Fruit fly (Drosophila melanogaster): Measurements from ENCODE around the gene CG13362.

CG13362 gene

dm6 chrX:711852-712251, 39.2 kb downstream of the CG13362 start (continued):
- TF ChIP-seq Abd-B (GFP tag; optimal IDR thresholded peaks at IDR 0.05) (no peak), Mes4 (GFP tag; optimal IDR thresholded peaks at IDR 0.05) (no peak), CG1024 (GFP tag; IDR thresholded peaks at IDR 0.05) (no peak), lov (optimal IDR thresholded peaks at IDR 0.05) (no peak), lov (GFP tag; IDR thresholded peaks at IDR 0.05) (no peak), kay (GFP tag; optimal IDR thresholded peaks at IDR 0.05) (no peak), CG17912 (GFP tag; optimal IDR thresholded peaks at IDR 0.05) (no peak), eyg (GFP tag; optimal IDR thresholded peaks at IDR 0.05) (no peak), Myb (GFP tag; optimal IDR thresholded peaks at IDR 0.05) (no peak), Sin3A (optimal IDR thresholded peaks at IDR 0.05) (no peak), CG6654 (GFP tag; optimal IDR thresholded peaks at IDR 0.05) (no peak), CG17829 (tag; optimal IDR thresholded peaks at IDR 0.05) (peak; percentile 16), NfI (GFP tag; optimal IDR thresholded peaks at IDR 0.05) (no peak), wdn (GFP tag; IDR thresholded peaks at IDR 0.05) (no peak), dimm (GFP tag; IDR thresholded peaks at IDR 0.05) (no peak), CG13624 (GFP tag; optimal IDR thresholded peaks at IDR 0.05) (no peak), Bteb2 (GFP tag; optimal IDR thresholded peaks at IDR 0.05) (no peak), gsb-n (tag; optimal IDR thresholded peaks at IDR 0.05) (peak; percentile 3), Trl (optimal IDR thresholded peaks at IDR 0.05) (no peak), Trl (GFP tag; optimal IDR thresholded peaks at IDR 0.05) (no peak), tx (GFP tag; optimal IDR thresholded peaks at IDR 0.05) (no peak), al (GFP tag; IDR thresholded peaks at IDR 0.05) (no peak), Hmr (GFP tag; optimal IDR thresholded peaks at IDR 0.05) (no peak), Dad (GFP tag; optimal IDR thresholded peaks at IDR 0.05) (no peak), HLHmδ (GFP tag; optimal IDR thresholded peaks at IDR 0.05) (no peak), Bgb (GFP tag; IDR thresholded peaks at IDR 0.05; ENCODE audit: partially characterized antibody) (no peak), D19A (tag; optimal IDR thresholded peaks at IDR 0.05) (peak; percentile 62), pfk (GFP tag; optimal IDR thresholded peaks at IDR 0.05) (no peak), CG8089 (GFP tag; optimal IDR thresholded peaks at IDR 0.05) (no peak), CG17186 (GFP tag; optimal IDR thresholded peaks at IDR 0.05) (no peak), CG6813 (GFP tag; optimal IDR thresholded peaks at IDR 0.05) (no peak), oc (tag; optimal IDR thresholded peaks at IDR 0.05) (no peak), CG13123 (GFP tag; optimal IDR thresholded peaks at IDR 0.05) (no peak), bsh (GFP tag; optimal IDR thresholded peaks at IDR 0.05) (peak; percentile 57 to 70), CG42726 (GFP tag; IDR thresholded peaks at IDR 0.05; ENCODE audit: partially characterized antibody) (no peak), bcd (GFP tag; optimal IDR thresholded peaks at IDR 0.05) (no peak), exex (tag; optimal IDR thresholded peaks at IDR 0.05) (no peak), CG12104 (GFP tag; optimal IDR thresholded peaks at IDR 0.05) (no peak), Camta (GFP tag; optimal IDR thresholded peaks at IDR 0.05) (no peak), sima (GFP tag; optimal IDR thresholded peaks at IDR 0.05) (no peak), cas (GFP tag; IDR thresholded peaks at IDR 0.05) (no peak), sens-2 (GFP tag; IDR thresholded peaks at IDR 0.05) (no peak), CG12391 (tag; optimal IDR thresholded peaks at IDR 0.05) (peak; percentile 3), Optix (GFP tag; IDR thresholded peaks at IDR 0.05) (0 out of 3 replicates have a peak, but pooled peaks have one; percentile 9), Jarid2 (GFP tag; optimal IDR thresholded peaks at IDR 0.05) (no peak), Sry-β (GFP tag; optimal IDR thresholded peaks at IDR 0.05) (no peak), stwl (tag; optimal IDR thresholded peaks at IDR 0.05) (no peak), Aef1 (GFP tag; IDR thresholded peaks at IDR 0.05) (no peak), ATbp (GFP tag; optimal IDR thresholded peaks at IDR 0.05) (no peak), Gsc (GFP tag; IDR thresholded peaks at IDR 0.05) (no peak), CG5180 (GFP tag; optimal IDR thresholded peaks at IDR 0.05) (no peak), crol (GFP tag; IDR thresholded peaks at IDR 0.05) (no peak), H15 (GFP tag; IDR thresholded peaks at IDR 0.05) (no peak)
